Fruit fly (Drosophila melanogaster) whole organism, embryonic: ENCODE results near the gene CG7656.

Experiments used
- ATbp ChIP-seq: fragments of 200-800 bp; sonication (Bioruptor generic); optimal IDR thresholded peaks from 2 replicates; lab custom pipeline; 2017; ENCODE audit warnings: missing biosample characterization, mild to moderate bottlenecking, missing genetic modification characterization, missing genetic modification reagents
- Adf1 ChIP-seq: fragments of 200-800 bp; sonication (Bioruptor generic); IDR thresholded peaks from 2 replicates; pipeline ENCODE4 v1.3.6; 2022; ENCODE audit warnings: missing biosample characterization, missing genetic modification characterization
- Bgb ChIP-seq: fragments of 200-800 bp; sonication (Bioruptor generic); IDR thresholded peaks from 2 replicates; pipeline ENCODE4 v1.3.6; 2022; ENCODE audit warnings: missing biosample characterization, missing genetic modification characterization; ENCODE audit not compliant: partially characterized antibody
- CG10431 ChIP-seq: fragments of 200-800 bp; sonication (Bioruptor generic); optimal IDR thresholded peaks from 3 replicates; lab custom pipeline; 2018; ENCODE audit warnings: missing biosample characterization, mild to moderate bottlenecking, missing genetic modification characterization
- CG10543 ChIP-seq: fragments of 200-800 bp; sonication (Bioruptor generic); optimal IDR thresholded peaks from 3 replicates; lab custom pipeline; 2017; ENCODE audit warnings: missing biosample characterization, mild to moderate bottlenecking, missing genetic modification characterization, moderate library complexity
- CG11696 ChIP-seq: fragments of 200-800 bp; sonication (Bioruptor generic); IDR thresholded peaks from 2 replicates; pipeline ENCODE4 v1.3.6; 2022; ENCODE audit warnings: missing biosample characterization, missing genetic modification characterization
- CG15269 ChIP-seq: fragments of 200-800 bp; sonication (Bioruptor generic); optimal IDR thresholded peaks from 2 replicates; lab custom pipeline; 2018; ENCODE audit warnings: missing biosample characterization, mild to moderate bottlenecking, missing genetic modification characterization, moderate library complexity
- CG15514 ChIP-seq: fragments of 200-800 bp; sonication (Bioruptor generic); optimal IDR thresholded peaks from 3 replicates; lab custom pipeline; 2017; ENCODE audit warnings: missing biosample characterization, missing genetic modification characterization, mild to moderate bottlenecking, moderate library complexity, missing genetic modification reagents
- CG16815 ChIP-seq: fragments of 200-800 bp; sonication (Bioruptor generic); optimal IDR thresholded peaks from 3 replicates; lab custom pipeline; 2017; ENCODE audit warnings: missing biosample characterization, mild to moderate bottlenecking, missing genetic modification characterization
- CG4617 ChIP-seq: fragments of 200-800 bp; sonication (Bioruptor generic); optimal IDR thresholded peaks from 3 replicates; lab custom pipeline; 2016; ENCODE audit warnings: missing biosample characterization, missing genetic modification characterization, borderline replicate concordance
- CG6175 ChIP-seq: fragments of 200-800 bp; sonication (Bioruptor generic); IDR thresholded peaks from 3 replicates; pipeline ENCODE4 v1.3.6; 2022; ENCODE audit warnings: missing biosample characterization, missing genetic modification characterization
- CG6765 ChIP-seq: fragments of 200-800 bp; sonication (Bioruptor generic); optimal IDR thresholded peaks from 3 replicates; lab custom pipeline; 2017; ENCODE audit warnings: missing biosample characterization, mild to moderate bottlenecking, missing genetic modification characterization
- CG7963 ChIP-seq: fragments of 200-800 bp; sonication (Bioruptor generic); IDR thresholded peaks from 3 replicates; pipeline ENCODE4 v1.3.6; 2022; ENCODE audit warnings: missing biosample characterization, missing genetic modification characterization; ENCODE audit not compliant: partially characterized antibody
- CG8388 ChIP-seq: fragments of 200-800 bp; sonication (Bioruptor generic); optimal IDR thresholded peaks from 2 replicates; lab custom pipeline; 2019; ENCODE audit warnings: missing biosample characterization, mild to moderate bottlenecking, missing genetic modification characterization, moderate library complexity
- CG9437 ChIP-seq: fragments of 200-800 bp; sonication (Bioruptor generic); optimal IDR thresholded peaks from 2 replicates; lab custom pipeline; 2018; ENCODE audit warnings: missing biosample characterization, mild to moderate bottlenecking, missing genetic modification characterization
- CG9727 ChIP-seq: fragments of 200-800 bp; sonication (Bioruptor generic); optimal IDR thresholded peaks from 3 replicates; lab custom pipeline; 2017; ENCODE audit warnings: missing biosample characterization, mild to moderate bottlenecking, missing genetic modification characterization
- CG9876 ChIP-seq: fragments of 200-800 bp; sonication (Bioruptor generic); optimal IDR thresholded peaks from 2 replicates; lab custom pipeline; 2016; ENCODE audit warnings: missing biosample characterization, missing genetic modification characterization
- CoRest ChIP-seq: fragments of 200-800 bp; sonication (Bioruptor generic); optimal IDR thresholded peaks from 3 replicates; lab custom pipeline; 2018; ENCODE audit warnings: missing biosample characterization, mild to moderate bottlenecking, missing genetic modification characterization, moderate library complexity
- Dll ChIP-seq: fragments of 200-800 bp; sonication (Bioruptor generic); IDR thresholded peaks from 4 replicates; pipeline ENCODE4 v1.3.6; 2022; ENCODE audit warnings: missing biosample characterization, missing genetic modification characterization; ENCODE audit not compliant: partially characterized antibody
- Dp ChIP-seq: fragments of 200-800 bp; sonication (Bioruptor generic); optimal IDR thresholded peaks from 2 replicates; lab custom pipeline; 2018; ENCODE audit warnings: missing biosample characterization, mild to moderate bottlenecking, missing genetic modification characterization, moderate library complexity
- Dref ChIP-seq: fragments of 200-800 bp; sonication (Bioruptor generic); IDR thresholded peaks from 2 replicates; pipeline ENCODE4 v1.3.6; 2022; ENCODE audit warnings: missing biosample characterization, missing genetic modification characterization
- Fer3 ChIP-seq: fragments of 200-800 bp; sonication (Bioruptor generic); optimal IDR thresholded peaks from 2 replicates; lab custom pipeline; 2018; ENCODE audit warnings: missing biosample characterization, mild to moderate bottlenecking, missing genetic modification characterization, moderate library complexity
- MBD-R2 ChIP-seq: fragments of 200-800 bp; sonication (Bioruptor generic); IDR thresholded peaks from 2 replicates; pipeline ENCODE4 v1.3.6; 2022; ENCODE audit warnings: missing biosample characterization, missing genetic modification characterization
- MESR4 ChIP-seq: fragments of 200-800 bp; sonication (Bioruptor generic); optimal IDR thresholded peaks from 2 replicates; lab custom pipeline; 2018; ENCODE audit warnings: missing biosample characterization, mild to moderate bottlenecking, missing genetic modification characterization, moderate library complexity
- Meics ChIP-seq: fragments of 200-800 bp; sonication (Bioruptor generic); optimal IDR thresholded peaks from 2 replicates; lab custom pipeline; 2017; ENCODE audit warnings: missing biosample characterization, mild to moderate bottlenecking, missing genetic modification characterization
- NC2β ChIP-seq: fragments of 200-800 bp; sonication (Bioruptor generic); optimal IDR thresholded peaks from 2 replicates; lab custom pipeline; 2016; ENCODE audit warnings: missing biosample characterization, missing genetic modification characterization
- NfI ChIP-seq: fragments of 200-800 bp; sonication (Bioruptor generic); optimal IDR thresholded peaks from 3 replicates; lab custom pipeline; 2018; ENCODE audit warnings: missing biosample characterization, mild to moderate bottlenecking, missing genetic modification characterization, moderate library complexity
- Rx ChIP-seq: fragments of 200-800 bp; sonication (Bioruptor generic); IDR thresholded peaks from 2 replicates; pipeline ENCODE4 v1.3.6; 2022; ENCODE audit warnings: missing biosample characterization, missing genetic modification characterization
- Sry-δ ChIP-seq: fragments of 200-800 bp; sonication (Bioruptor generic); optimal IDR thresholded peaks from 2 replicates; lab custom pipeline; 2016; ENCODE audit warnings: missing biosample characterization, missing genetic modification characterization
- Xrp1 ChIP-seq: fragments of 200-800 bp; sonication (Bioruptor generic); IDR thresholded peaks from 2 replicates; pipeline ENCODE4 v1.3.6; 2022; ENCODE audit warnings: missing biosample characterization, missing genetic modification characterization
- bowl ChIP-seq: fragments of 200-800 bp; sonication (Bioruptor generic); IDR thresholded peaks from 2 replicates; pipeline ENCODE4 v1.3.6; 2022; ENCODE audit warnings: missing biosample characterization, missing genetic modification characterization
- bsh ChIP-seq, 2 experiments: fragments of 200-800 bp; sonication (Bioruptor generic); optimal IDR thresholded peaks; 2 replicates each; lab custom pipeline; 2017 to 2018; ENCODE audit warnings: mild to moderate bottlenecking in 2 of 2, missing biosample characterization in 2 of 2, missing genetic modification characterization in 2 of 2, moderate library complexity in 1 of 2
- chinmo ChIP-seq: fragments of 200-800 bp; sonication (Bioruptor generic); IDR thresholded peaks from 4 replicates; pipeline ENCODE4 v1.3.6; 2022; ENCODE audit warnings: missing biosample characterization, missing genetic modification characterization; ENCODE audit not compliant: partially characterized antibody
- cwo ChIP-seq: fragments of 200-800 bp; sonication (Bioruptor generic); optimal IDR thresholded peaks from 3 replicates; lab custom pipeline; 2017; ENCODE audit warnings: missing biosample characterization, missing genetic modification characterization, mild to moderate bottlenecking, moderate library complexity, missing genetic modification reagents
- da ChIP-seq: fragments of 200-800 bp; sonication (Bioruptor generic); optimal IDR thresholded peaks from 2 replicates; lab custom pipeline; 2016; ENCODE audit warnings: missing biosample characterization, missing genetic modification characterization
- ems ChIP-seq: fragments of 200-800 bp; sonication (Bioruptor generic); optimal IDR thresholded peaks from 3 replicates; lab custom pipeline; 2016; ENCODE audit warnings: missing biosample characterization, missing genetic modification characterization
- eve ChIP-seq, 2 experiments: fragments of >200 bp; optimal IDR thresholded peaks; 2 replicates each; lab custom pipeline; 2017; ENCODE audit warnings: missing biosample characterization in 2 of 2, missing genetic modification characterization in 2 of 2
- gfzf ChIP-seq: fragments of 200-800 bp; sonication (Bioruptor generic); optimal IDR thresholded peaks from 2 replicates; lab custom pipeline; 2016; ENCODE audit warnings: missing biosample characterization, mild to moderate bottlenecking, missing genetic modification characterization, moderate library complexity
- gsb-n ChIP-seq: fragments of 200-800 bp; sonication (Bioruptor generic); optimal IDR thresholded peaks from 3 replicates; lab custom pipeline; 2018; ENCODE audit warnings: missing biosample characterization, mild to moderate bottlenecking, missing genetic modification characterization
- hkb ChIP-seq, 2 experiments: fragments of 200-800 bp in 1 of 2; fragments of >200 bp in 1 of 2; sonication (Bioruptor generic) in 1 of 2; IDR thresholded peaks in 1 of 2; optimal IDR thresholded peaks in 1 of 2; 2 replicates each; pipeline versions ENCODE4 v1.3.6 to Lab custom; 2017 to 2022; ENCODE audit warnings: missing biosample characterization in 1 of 2, missing genetic modification characterization in 1 of 2
- lola ChIP-seq, 3 experiments: fragments of >200 bp in 2 of 3; fragments of 200-800 bp in 1 of 3; sonication (Bioruptor generic) in 1 of 3; optimal IDR thresholded peaks; 2 replicates each; lab custom pipeline; 2017 to 2019; ENCODE audit warnings: missing biosample characterization in 3 of 3, missing genetic modification characterization in 3 of 3, mild to moderate bottlenecking in 1 of 3, moderate library complexity in 1 of 3
- psq ChIP-seq: fragments of 200-800 bp; sonication (Bioruptor generic); optimal IDR thresholded peaks from 2 replicates; lab custom pipeline; 2017; ENCODE audit warnings: missing biosample characterization, missing genetic modification characterization
- repo ChIP-seq: fragments of 200-800 bp; sonication (Bioruptor generic); optimal IDR thresholded peaks from 2 replicates; lab custom pipeline; 2016; ENCODE audit warnings: missing biosample characterization, missing genetic modification characterization
- ro ChIP-seq: fragments of 200-800 bp; sonication (Bioruptor generic); IDR thresholded peaks from 2 replicates; pipeline ENCODE4 v1.3.6; 2022; ENCODE audit warnings: missing biosample characterization, missing genetic modification characterization
- slp2 ChIP-seq: fragments of 200-800 bp; sonication (Bioruptor generic); optimal IDR thresholded peaks from 2 replicates; lab custom pipeline; 2016; ENCODE audit warnings: missing biosample characterization, missing genetic modification characterization
- sna ChIP-seq: fragments of 200-800 bp; sonication (Bioruptor generic); IDR thresholded peaks from 2 replicates; pipeline ENCODE4 v1.3.6; 2022; ENCODE audit warnings: missing biosample characterization, missing genetic modification characterization; ENCODE audit not compliant: partially characterized antibody
- tna ChIP-seq: fragments of 200-800 bp; sonication (Bioruptor generic); IDR thresholded peaks from 2 replicates; pipeline ENCODE4 v1.3.6; 2022; ENCODE audit warnings: missing biosample characterization, missing genetic modification characterization; ENCODE audit not compliant: partially characterized antibody
- unc-4 ChIP-seq: fragments of 200-800 bp; sonication (Bioruptor generic); IDR thresholded peaks from 2 replicates; pipeline ENCODE4 v1.3.6; 2022; ENCODE audit warnings: missing biosample characterization, missing genetic modification characterization; ENCODE audit not compliant: partially characterized antibody
- yki ChIP-seq: fragments of >200 bp; optimal IDR thresholded peaks from 3 replicates; lab custom pipeline; 2018
- zfh1 ChIP-seq: fragments of 200-800 bp; sonication (Bioruptor generic); IDR thresholded peaks from 3 replicates; pipeline ENCODE4 v1.3.6; 2022; ENCODE audit warnings: missing biosample characterization, missing genetic modification characterization

CG7656 gene

DNA sequence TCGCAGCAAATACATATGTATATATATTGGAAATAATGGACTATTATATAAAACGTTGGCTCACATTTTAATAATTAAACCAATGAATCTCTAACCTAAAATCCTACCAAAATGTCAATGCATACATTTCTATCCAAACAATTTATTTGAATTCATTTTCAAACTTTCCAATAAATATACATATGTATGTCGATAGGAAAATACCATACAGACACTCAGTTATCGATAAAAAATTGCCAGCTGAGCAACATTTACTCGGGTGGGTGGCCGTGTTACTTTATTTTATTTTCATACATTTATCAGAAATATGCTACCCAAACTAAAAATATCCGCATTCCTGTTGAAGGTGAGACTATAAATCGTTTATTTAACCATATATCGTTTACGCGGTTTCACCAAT is 11.6 kb downstream of the CG7656 start, which contains the start of gene Ufsp2 (continued):
- TF ChIP-seq Fer3 (no peak), psq (no peak), Dref (GFP tag; lab: Robert Waterston, UW) (peak; percentile 55), ro (GFP tag; lab: Robert Waterston, UW) (no peak), unc-4 (no peak), CG11696 (GFP tag; lab: Robert Waterston, UW) (no peak), Bgb (GFP tag; lab: Robert Waterston, UW) (no peak), sna (GFP tag; lab: Robert Waterston, UW) (0 out of 2 replicates have a peak, but pooled peaks have one; percentile 23), MBD-R2 (GFP tag; lab: Robert Waterston, UW) (peak; percentile 37; the same call in 1 of the 2 replicates), ATbp (GFP tag; lab: Kevin White, UChicago) (no peak), CG9437 (GFP tag; lab: Kevin White, UChicago) (no peak), zfh1 (GFP tag; lab: Robert Waterston, UW) (no peak), ems (GFP tag; lab: Kevin White, UChicago) (no peak), tna (GFP tag; lab: Robert Waterston, UW) (no peak; the same call in 1 of the 2 replicates), CG4617 (no peak), CG16815 (GFP tag; lab: Kevin White, UChicago) (no peak), CG6175 (GFP tag; lab: Robert Waterston, UW) (no peak), Sry-δ (no peak), NfI (GFP tag; lab: Kevin White, UChicago) (no peak), CG9876 (no peak), CG10543 (GFP tag; lab: Kevin White, UChicago) (no peak), gfzf (no peak), CG7963 (no peak; the same call in 2 of the 3 replicates), slp2 (GFP tag; lab: Kevin White, UChicago) (no peak), CG8388 (GFP tag; lab: Kevin White, UChicago) (no peak), gsb-n (tag; lab: Kevin White, UChicago) (no peak), bsh (GFP tag; optimal IDR thresholded peaks at IDR 0.05; lab: Kevin White, UChicago) (no peak), CG6765 (GFP tag; lab: Kevin White, UChicago) (no peak), yki (lab: Kevin White, UChicago) (no peak), da (no peak), Dp (GFP tag; lab: Kevin White, UChicago) (peak; percentile 52), eve (GFP tag; optimal IDR thresholded peaks at IDR 0.05; lab: Kevin White, UChicago) (no peak), lola (GFP tag; optimal IDR thresholded peaks at IDR 0.05; lab: Kevin White, UChicago) (no peak), CG9727 (GFP tag; lab: Kevin White, UChicago) (no peak), Adf1 (no peak), cwo (no peak), CG10431 (GFP tag; lab: Kevin White, UChicago) (no peak), bowl (GFP tag; lab: Robert Waterston, UW) (no peak), NC2β (no peak), Meics (GFP tag; lab: Kevin White, UChicago) (no peak), repo (GFP tag; lab: Kevin White, UChicago) (no peak), chinmo (GFP tag; lab: Robert Waterston, UW) (no peak), Dll (GFP tag; lab: Robert Waterston, UW) (peak; percentile 46; the same call in 2 of the 4 replicates), MESR4 (GFP tag; lab: Kevin White, UChicago) (peak; percentile 55), Rx (GFP tag; lab: Robert Waterston, UW) (no peak), CG15269 (tag; lab: Kevin White, UChicago) (no peak), CG15514 (no peak), hkb (optimal IDR thresholded peaks at IDR 0.05; lab: Kevin White, UChicago) (no peak), hkb (GFP tag; IDR thresholded peaks at IDR 0.05; lab: Robert Waterston, UW) (no peak), CoRest (tag; lab: Kevin White, UChicago) (no peak), Xrp1 (GFP tag; lab: Robert Waterston, UW) (no peak)
